Worm (Caenorhabditis elegans) whole organism, L1 larva: ENCODE data around the gene pqn-39.

Source experiments
- aha-1 ChIP-seq: fragments of 150-350 bp; optimal IDR thresholded peaks from 2 replicates; lab custom pipeline; 2014; ENCODE audit warnings: missing biosample characterization, missing genetic modification characterization
- fos-1 ChIP-seq: fragments of 150-350 bp; optimal IDR thresholded peaks from 2 replicates; lab custom pipeline; 2014; ENCODE audit warnings: missing biosample characterization, missing genetic modification characterization
- lin-39 ChIP-seq: fragments of 150-350 bp; optimal IDR thresholded peaks from 2 replicates; lab custom pipeline; 2014; ENCODE audit warnings: missing biosample characterization, missing genetic modification reagents, missing genetic modification characterization
- lsy-2 ChIP-seq, 2 experiments: fragments of 150-350 bp; optimal IDR thresholded peaks; 2 replicates each; lab custom pipeline; 2014; ENCODE audit warnings: missing biosample characterization in 2 of 2, missing genetic modification characterization in 2 of 2
- snpc-4 ChIP-seq: fragments of 150-350 bp; optimal IDR thresholded peaks from 2 replicates; lab custom pipeline; 2014; ENCODE audit warnings: missing biosample characterization, missing genetic modification characterization
- unc-62 ChIP-seq: fragments of 150-350 bp; optimal IDR thresholded peaks from 2 replicates; lab custom pipeline; 2014; ENCODE audit warnings: missing biosample characterization, missing genetic modification reagents, missing genetic modification characterization

ce11 chrX:13945090-13945489 is 23.4 kb downstream of the pqn-39 start:
- TF ChIP-seq lsy-2 (tag; optimal IDR thresholded peaks at IDR 0.05; lab: Kevin White, UChicago) (no peak), fos-1 (tag; lab: Kevin White, UChicago) (no peak), snpc-4 (tag; lab: Kevin White, UChicago) (no peak), unc-62 (GFP tag; lab: Kevin White, UChicago) (no peak), aha-1 (tag; lab: Kevin White, UChicago) (no peak), lin-39 (tag; lab: Kevin White, UChicago) (no peak)
